Fruit fly (Drosophila melanogaster) whole organism, wandering third instar larva: Measurements from ENCODE around the gene CG34375.

ENCODE experiments used
- Abd-B ChIP-seq: fragments of >200 bp; optimal IDR thresholded peaks from 2 replicates; lab custom pipeline; 2017; ENCODE audit warnings: missing biosample characterization, missing genetic modification characterization
- CrebA ChIP-seq: fragments of 200-800 bp; sonication (Bioruptor generic); optimal IDR thresholded peaks from 2 replicates; lab custom pipeline; 2016; ENCODE audit warnings: missing biosample characterization, mild to moderate bottlenecking, missing genetic modification characterization, borderline replicate concordance
- Dfd ChIP-seq: fragments of >200 bp; optimal IDR thresholded peaks from 2 replicates; lab custom pipeline; 2017; ENCODE audit warnings: missing biosample characterization, missing genetic modification characterization
- GATAd ChIP-seq: sonication (Bioruptor generic); optimal IDR thresholded peaks from 2 replicates; lab custom pipeline; 2016; ENCODE audit warnings: missing biosample characterization, missing genetic modification characterization
- HLH106 ChIP-seq: fragments of 200-800 bp; optimal IDR thresholded peaks from 3 replicates; lab custom pipeline; 2019; ENCODE audit warnings: missing biosample characterization, mild to moderate bottlenecking, missing genetic modification characterization, moderate library complexity
- Hr83 ChIP-seq: fragments of 200-300 bp; sonication (Bioruptor generic); optimal IDR thresholded peaks from 2 replicates; lab custom pipeline; 2016; ENCODE audit warnings: missing biosample characterization, mild to moderate bottlenecking, missing genetic modification characterization, moderate library complexity; ENCODE audit not compliant: poor library complexity, severe bottlenecking
- Jra ChIP-seq: sonication (Bioruptor generic); optimal IDR thresholded peaks from 2 replicates; lab custom pipeline; 2016; ENCODE audit warnings: missing biosample characterization, missing genetic modification characterization
- N ChIP-seq: fragments of >200 bp; optimal IDR thresholded peaks from 2 replicates; lab custom pipeline; 2018; ENCODE audit warnings: missing biosample characterization, missing external identifiers, missing genetic modification characterization
- br ChIP-seq: fragments of 200-800 bp; sonication (Bioruptor generic); optimal IDR thresholded peaks from 2 replicates; lab custom pipeline; 2016; ENCODE audit warnings: missing biosample characterization, missing genetic modification characterization
- dmrt93B ChIP-seq: fragments of 200-800 bp; sonication (Bioruptor generic); optimal IDR thresholded peaks from 2 replicates; lab custom pipeline; 2018; ENCODE audit warnings: missing biosample characterization, mild to moderate bottlenecking, missing genetic modification characterization
- h ChIP-seq: fragments of 200-800 bp; sonication (Bioruptor generic); optimal IDR thresholded peaks from 3 replicates; lab custom pipeline; 2016; ENCODE audit warnings: missing biosample characterization, mild to moderate bottlenecking, missing genetic modification characterization

The CG34375 gene

DNA sequence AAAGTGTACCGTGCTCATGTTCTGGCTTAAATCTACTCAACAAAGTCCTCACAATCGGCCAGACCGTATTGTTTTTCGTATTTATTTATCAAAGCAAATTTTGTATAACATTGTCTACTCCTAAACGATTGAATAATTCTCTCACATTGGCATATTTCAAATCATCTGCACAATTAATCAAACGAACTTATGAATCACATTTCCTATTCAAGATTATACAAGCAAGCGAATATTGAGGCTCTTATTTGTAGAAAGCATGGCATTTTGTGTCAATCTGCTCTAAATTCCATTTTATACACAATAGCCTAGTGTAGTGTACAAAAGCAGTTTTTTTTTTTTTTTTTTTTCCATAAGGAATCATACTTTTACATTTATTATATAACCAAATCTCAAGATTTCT, 44.4 kb downstream of the CG34375 start, which contains the start of gene Tpl94D:
Gene Tpl94D, plus strand, starts transcription at position 301 of the 400 bp plus-strand sequence.
- TF ChIP-seq Abd-B (GFP tag; lab: Kevin White, UChicago) (no peak), N (GFP tag; lab: Kevin White, UChicago) (no peak), GATAd (GFP tag; lab: Kevin White, UChicago) (no peak)

dm6 chr3R:22965220-22965619, 45.1 kb downstream of the CG34375 start:
- no peak for TF ChIP-seq Dfd (GFP tag; lab: Kevin White, UChicago)
- no peak for TF ChIP-seq HLH106 (tag; lab: Kevin White, UChicago)
- no peak for TF ChIP-seq CrebA (GFP tag; lab: Kevin White, UChicago)
- TF ChIP-seq GATAd (GFP tag; lab: Kevin White, UChicago) = no peak
- TF ChIP-seq Hr83 (GFP tag; lab: Kevin White, UChicago) = no peak
- TF ChIP-seq Jra = no peak
- TF ChIP-seq h (GFP tag; lab: Kevin White, UChicago) = no peak
- TF ChIP-seq br (GFP tag; lab: Kevin White, UChicago) = no peak
- no peak for TF ChIP-seq dmrt93B (GFP tag; lab: Kevin White, UChicago)
